Fruit fly (Drosophila melanogaster): ENCODE results near the gene Ugt37E1.

DNA sequence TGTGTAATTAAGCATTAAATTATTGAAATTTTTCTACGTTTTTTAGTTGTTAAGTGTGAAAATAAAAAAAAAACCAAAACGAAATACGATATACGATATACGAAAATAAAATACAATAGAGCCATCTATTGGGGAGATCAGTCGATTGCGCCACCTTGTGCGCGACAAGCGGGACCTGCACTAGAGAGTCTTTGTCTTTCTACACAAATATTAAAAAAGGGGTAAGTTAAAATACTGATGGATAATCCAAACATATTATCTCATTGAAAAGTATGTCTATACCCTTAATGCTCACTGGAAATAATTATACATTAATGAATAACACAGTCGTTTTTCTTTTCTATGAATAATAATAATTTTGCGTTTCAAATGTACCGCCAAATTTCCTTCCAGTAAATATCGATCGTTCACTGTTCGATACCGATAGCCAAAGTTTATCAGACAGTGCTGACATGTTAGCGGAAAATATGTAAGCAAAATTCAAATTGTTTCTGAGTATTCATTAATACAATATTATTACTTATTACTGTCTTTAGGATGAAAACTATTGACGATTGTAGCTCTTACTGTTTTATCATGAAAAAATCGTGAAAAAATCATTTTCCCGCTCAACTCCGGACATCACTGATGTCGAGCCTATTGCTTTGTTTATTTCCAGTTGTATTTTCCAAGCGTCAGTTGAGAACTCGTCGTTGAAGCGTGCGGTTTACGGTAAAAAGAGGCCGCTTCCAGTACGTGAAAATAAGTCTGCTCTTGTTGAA is 19.8 kb downstream of the Ugt37E1 start, which contains the start of gene mdy:
- TF ChIP-seq Gug (GFP tag; IDR thresholded peaks at IDR 0.05) (peak; percentile 52), pdm3 (GFP tag; optimal IDR thresholded peaks at IDR 0.05) (peak; percentile 57)

Measured in whole organism, prepupa.